Worm (Caenorhabditis elegans): ENCODE measurements around the gene lrpr-1.

The lrpr-1 gene

DNA sequence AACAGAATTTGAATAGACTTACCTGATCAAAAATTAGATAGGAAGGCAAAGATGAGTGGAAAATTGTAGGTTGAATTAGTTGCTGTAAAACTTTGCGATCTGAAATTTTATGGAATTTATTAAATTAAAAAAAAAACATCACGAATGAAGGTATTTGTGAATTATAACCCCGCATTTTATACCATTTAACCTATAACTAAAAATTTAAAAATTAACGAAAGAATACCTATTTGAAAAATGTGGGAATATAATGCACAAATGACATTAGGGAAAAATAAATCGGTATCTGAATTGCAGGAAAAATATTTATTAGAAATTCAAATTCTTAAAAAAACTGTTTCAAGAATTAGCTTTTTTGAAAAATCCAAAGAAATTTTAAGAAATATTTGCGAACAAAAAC, 48.5 kb downstream of the lrpr-1 start, which contains the start of gene F26F12.4:
Gene F26F12.4 (minus strand): TSS at position 101 of the 400 bp plus-strand sequence.
- no peak for TF ChIP-seq F37D6.2 (tag; optimal IDR thresholded peaks at IDR 0.05)
- TF ChIP-seq lin-13 (GFP tag; optimal IDR thresholded peaks at IDR 0.05), result no peak
- TF ChIP-seq ceh-28 (tag; optimal IDR thresholded peaks at IDR 0.05), result no peak
- no peak for TF ChIP-seq T26A8.4 (GFP tag; IDR thresholded peaks at IDR 0.05)
- TF ChIP-seq lin-38 (GFP tag; IDR thresholded peaks at IDR 0.05), result no peak
- no peak for TF ChIP-seq F49E8.2 (tag; optimal IDR thresholded peaks at IDR 0.05; ENCODE audit: borderline replicate concordance)
- no peak for TF ChIP-seq ama-1 (optimal IDR thresholded peaks at IDR 0.05)
- no peak for TF ChIP-seq Y5F2A.4 (GFP tag; optimal IDR thresholded peaks at IDR 0.05)
- TF ChIP-seq zfp-2 (tag; optimal IDR thresholded peaks at IDR 0.05), result no peak
- no peak for TF ChIP-seq dmd-6 (GFP tag; IDR thresholded peaks at IDR 0.05)
- TF ChIP-seq daf-19 (GFP tag; conservative IDR thresholded peaks at IDR 0.05), result no peak
- TF ChIP-seq unc-39 (tag; optimal IDR thresholded peaks at IDR 0.05), result no peak
- no peak for TF ChIP-seq zag-1 (tag; optimal IDR thresholded peaks at IDR 0.05)
- TF ChIP-seq lin-29 (GFP tag; IDR thresholded peaks at IDR 0.05), result no peak
- TF ChIP-seq spr-1 (tag; optimal IDR thresholded peaks at IDR 0.05), result no peak
- TF ChIP-seq fos-1 (tag; optimal IDR thresholded peaks at IDR 0.05), result no peak

DNA sequence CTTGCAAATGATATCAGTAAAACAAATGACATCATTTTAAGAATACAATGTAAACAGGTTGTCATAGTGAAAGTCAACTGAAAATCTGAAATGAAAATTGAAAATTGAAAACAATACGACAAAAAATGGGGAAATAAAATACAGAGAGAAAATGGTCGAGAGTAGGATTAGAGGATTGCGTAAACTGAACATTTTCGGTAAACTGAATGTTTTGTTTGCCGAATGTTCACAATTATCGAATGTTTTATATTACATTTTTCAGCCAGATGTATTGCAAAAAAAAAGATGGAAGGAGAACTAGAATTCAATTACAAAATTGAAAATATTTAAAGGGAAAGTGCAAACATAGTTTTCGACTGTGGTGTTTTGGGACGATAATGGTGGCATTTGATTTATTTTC, 52.6 kb downstream of the lrpr-1 start, which contains the start of gene F26F12.5:
Gene F26F12.5 (minus strand): TSS at position 101 of the 400 bp plus-strand sequence.
- TF ChIP-seq nhr-41 (GFP tag; IDR thresholded peaks at IDR 0.05) (no peak), unc-62 (GFP tag; optimal IDR thresholded peaks at IDR 0.05 in 1 of 2) (peak in 1 of 2 experiments; percentile 19), unc-62 (tag; optimal IDR thresholded peaks at IDR 0.05) (no peak)

Data from whole organism, L4 larva.